Fruit fly (Drosophila melanogaster): ENCODE data around the gene CG17361.

Gene CG17361

DNA sequence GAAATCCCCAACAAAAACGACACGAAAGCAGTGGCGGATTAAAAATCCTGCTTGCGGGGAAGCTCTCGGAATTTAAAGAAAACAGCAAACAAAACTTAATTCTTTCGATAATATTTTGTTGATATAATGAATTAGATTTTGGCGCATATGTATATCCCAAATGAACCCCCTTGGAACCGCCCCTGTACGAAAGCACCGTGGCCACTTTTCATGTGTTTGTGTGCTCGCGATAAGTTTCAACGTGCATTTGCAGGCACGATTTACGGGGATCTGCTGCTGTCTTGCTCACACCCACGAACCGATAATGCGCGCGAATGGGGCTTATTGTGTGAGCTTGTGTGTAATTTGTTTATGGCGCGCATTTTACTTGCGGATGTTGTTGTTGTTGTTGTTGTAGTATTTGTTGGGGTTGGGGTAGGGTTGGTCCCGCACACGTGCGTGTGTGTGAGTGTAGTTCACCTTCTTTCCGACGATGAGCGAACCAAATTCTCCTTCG is 8.0 kb downstream of the CG17361 start (continued):
- TF ChIP-seq Blimp-1 (GFP tag; optimal IDR thresholded peaks at IDR 0.05), result peak; percentile 94
- peak; percentile 92 for TF ChIP-seq maf-S (GFP tag; optimal IDR thresholded peaks at IDR 0.05)
- TF ChIP-seq HmgZ (tag; optimal IDR thresholded peaks at IDR 0.05), result peak; percentile 95
- no peak for TF ChIP-seq toy (GFP tag; IDR thresholded peaks at IDR 0.05)
- peak; percentile 80 for TF ChIP-seq ssp (GFP tag; IDR thresholded peaks at IDR 0.05)
- TF ChIP-seq CG34376 (GFP tag; optimal IDR thresholded peaks at IDR 0.05), result peak; percentile 92
- TF ChIP-seq Hand (GFP tag; optimal IDR thresholded peaks at IDR 0.05), result peak; percentile 76
- peak; percentile 91 for TF ChIP-seq CG1024 (GFP tag; IDR thresholded peaks at IDR 0.05)
- TF ChIP-seq otp (GFP tag; IDR thresholded peaks at IDR 0.05), result peak; percentile 96
- TF ChIP-seq CG7556 (GFP tag; optimal IDR thresholded peaks at IDR 0.05), result peak; percentile 93
- TF ChIP-seq Ptx1 (GFP tag; IDR thresholded peaks at IDR 0.05), result peak; percentile 91
- peak; percentile 81 for TF ChIP-seq CG17802 (tag; optimal IDR thresholded peaks at IDR 0.05)
- peak; percentile 95 for TF ChIP-seq ATbp (GFP tag; optimal IDR thresholded peaks at IDR 0.05)
- TF ChIP-seq PHDP (tag; optimal IDR thresholded peaks at IDR 0.05), result peak; percentile 96
- peak; percentile 96 for TF ChIP-seq CG17361 (GFP tag; IDR thresholded peaks at IDR 0.05)
- peak; percentile 90 for TF ChIP-seq CG5180 (GFP tag; optimal IDR thresholded peaks at IDR 0.05)
- TF ChIP-seq amos (GFP tag; IDR thresholded peaks at IDR 0.05; ENCODE audit: partially characterized antibody), result peak; percentile 23; the same call in 1 of the 2 replicates
- TF ChIP-seq phol (tag; optimal IDR thresholded peaks at IDR 0.05), result peak; percentile 95
- TF ChIP-seq CG17829 (tag; optimal IDR thresholded peaks at IDR 0.05), result peak; percentile 87
- TF ChIP-seq slbo (GFP tag; IDR thresholded peaks at IDR 0.05), result peak; percentile 98
- peak; percentile 98 for TF ChIP-seq HLH3B (GFP tag; IDR thresholded peaks at IDR 0.05)
- peak; percentile 94 for TF ChIP-seq aop (GFP tag; IDR thresholded peaks at IDR 0.05)
- peak; percentile 78 for TF ChIP-seq CG18011 (GFP tag; optimal IDR thresholded peaks at IDR 0.05)
- peak; percentile 85 for TF ChIP-seq CG10959 (GFP tag; IDR thresholded peaks at IDR 0.05)
- TF ChIP-seq CG17385 (GFP tag; optimal IDR thresholded peaks at IDR 0.05), result peak; percentile 91
- TF ChIP-seq ase (GFP tag; IDR thresholded peaks at IDR 0.05), result peak; percentile 90
- peak; percentile 88 for TF ChIP-seq CG12104 (GFP tag; optimal IDR thresholded peaks at IDR 0.05)
- TF ChIP-seq CG15514 (GFP tag; optimal IDR thresholded peaks at IDR 0.05), result peak; percentile 91
- no peak for TF ChIP-seq fru (optimal IDR thresholded peaks at IDR 0.05)
- no peak for TF ChIP-seq Dref (GFP tag; IDR thresholded peaks at IDR 0.05)
- TF ChIP-seq Taf1 (GFP tag; IDR thresholded peaks at IDR 0.05), result peak; percentile 76
- peak; percentile 87 for TF ChIP-seq CG11085 (GFP tag; IDR thresholded peaks at IDR 0.05)
- peak; percentile 74 for TF ChIP-seq CG4404 (GFP tag; IDR thresholded peaks at IDR 0.05)
- TF ChIP-seq CG17359 (tag; optimal IDR thresholded peaks at IDR 0.05), result peak; percentile 100
- TF ChIP-seq gcm (GFP tag; optimal IDR thresholded peaks at IDR 0.05), result peak; percentile 92
- TF ChIP-seq CG11696 (GFP tag; IDR thresholded peaks at IDR 0.05), result peak; percentile 85
- peak; percentile 96 for TF ChIP-seq CG1603 (tag; optimal IDR thresholded peaks at IDR 0.05)
- peak; percentile 87 for TF ChIP-seq CG9215 (GFP tag; IDR thresholded peaks at IDR 0.05)
- peak; percentile 96 for TF ChIP-seq CG18599 (GFP tag; optimal IDR thresholded peaks at IDR 0.05)
- 0 out of 3 replicates have a peak, but pooled peaks have one; percentile 40 for TF ChIP-seq CG6175 (GFP tag; IDR thresholded peaks at IDR 0.05)
- peak; percentile 87 for TF ChIP-seq Awh (GFP tag; IDR thresholded peaks at IDR 0.05)
- TF ChIP-seq H2.0 (GFP tag; IDR thresholded peaks at IDR 0.05), result peak; percentile 97
- TF ChIP-seq yki (optimal IDR thresholded peaks at IDR 0.05), result no peak
- peak; percentile 90 for TF ChIP-seq NK7.1 (GFP tag; optimal IDR thresholded peaks at IDR 0.05)
- peak; percentile 80 for TF ChIP-seq Jarid2 (GFP tag; optimal IDR thresholded peaks at IDR 0.05)
- TF ChIP-seq HLH54F (GFP tag; optimal IDR thresholded peaks at IDR 0.05), result peak; percentile 96
- peak; percentile 94 for TF ChIP-seq Dbx (GFP tag; IDR thresholded peaks at IDR 0.05)
- peak; percentile 95 for TF ChIP-seq tap (tag; optimal IDR thresholded peaks at IDR 0.05)
- peak; percentile 88 for TF ChIP-seq vfl (GFP tag; optimal IDR thresholded peaks at IDR 0.05)
- TF ChIP-seq Bdp1 (GFP tag; optimal IDR thresholded peaks at IDR 0.05), result peak; percentile 87
- TF ChIP-seq al (GFP tag; IDR thresholded peaks at IDR 0.05), result peak; percentile 76; the same call in 1 of the 2 replicates
